Fruit fly (Drosophila melanogaster) whole organism, prepupa: ENCODE data around the gene CG1737.

Experiments used
- CG10631 ChIP-seq: fragments of 200-800 bp; sonication (Bioruptor generic); optimal IDR thresholded peaks from 2 replicates; lab custom pipeline; 2016; ENCODE audit warnings: missing biosample characterization, missing genetic modification characterization
- CG11294 ChIP-seq: fragments of 200-800 bp; sonication (Bioruptor generic); IDR thresholded peaks from 2 replicates; pipeline ENCODE4 v1.3.6; 2022; ENCODE audit warnings: missing biosample characterization, missing genetic modification characterization
- CG11762 ChIP-seq: fragments of 200-800 bp; sonication (Bioruptor generic); optimal IDR thresholded peaks from 3 replicates; lab custom pipeline; 2016; ENCODE audit warnings: missing biosample characterization, missing genetic modification characterization; ENCODE audit not compliant: insufficient read depth
- CG11902 ChIP-seq: fragments of 200-800 bp; sonication (Bioruptor generic); optimal IDR thresholded peaks from 3 replicates; lab custom pipeline; 2016; ENCODE audit warnings: missing biosample characterization, missing genetic modification characterization
- CG15336 ChIP-seq: fragments of 200-800 bp; sonication (Bioruptor generic); IDR thresholded peaks from 2 replicates; pipeline ENCODE4 v1.3.6; 2022; ENCODE audit warnings: missing biosample characterization, missing genetic modification characterization
- CG1621 ChIP-seq: fragments of 200-800 bp; sonication (Bioruptor generic); optimal IDR thresholded peaks from 3 replicates; lab custom pipeline; 2018; ENCODE audit warnings: missing biosample characterization, mild to moderate bottlenecking, missing genetic modification characterization
- CG16779 ChIP-seq: fragments of 200-800 bp; sonication (Bioruptor generic); optimal IDR thresholded peaks from 3 replicates; lab custom pipeline; 2017; ENCODE audit warnings: missing biosample characterization, mild to moderate bottlenecking, missing genetic modification characterization
- CG3032 ChIP-seq: fragments of 200-800 bp; optimal IDR thresholded peaks from 2 replicates; lab custom pipeline; 2019; ENCODE audit warnings: missing biosample characterization, mild to moderate bottlenecking, missing genetic modification characterization, moderate library complexity
- CG31627 ChIP-seq: fragments of 200-800 bp; sonication (Bioruptor generic); optimal IDR thresholded peaks from 3 replicates; lab custom pipeline; 2016; ENCODE audit warnings: missing biosample characterization, missing genetic modification characterization
- CG32006 ChIP-seq: fragments of 200-800 bp; sonication (Bioruptor generic); optimal IDR thresholded peaks from 3 replicates; lab custom pipeline; 2017; ENCODE audit warnings: missing biosample characterization, mild to moderate bottlenecking, missing genetic modification characterization
- CG6163 ChIP-seq: fragments of 200-800 bp; sonication (Bioruptor generic); IDR thresholded peaks from 3 replicates; pipeline ENCODE4 v1.3.6; 2022; ENCODE audit warnings: missing biosample characterization, missing genetic modification characterization
- CG6276 ChIP-seq: fragments of 200-800 bp; sonication (Bioruptor generic); optimal IDR thresholded peaks from 2 replicates; lab custom pipeline; 2017; ENCODE audit warnings: missing biosample characterization, mild to moderate bottlenecking, missing genetic modification characterization
- CG6808 ChIP-seq: fragments of 200-800 bp; sonication (Bioruptor generic); optimal IDR thresholded peaks from 3 replicates; lab custom pipeline; 2017; ENCODE audit warnings: missing biosample characterization, missing genetic modification characterization, mild to moderate bottlenecking, moderate library complexity, missing genetic modification reagents
- CG6854 ChIP-seq: fragments of 200-800 bp; sonication (Bioruptor generic); optimal IDR thresholded peaks from 2 replicates; lab custom pipeline; 2017; ENCODE audit warnings: missing biosample characterization, mild to moderate bottlenecking, missing genetic modification characterization
- CG7368 ChIP-seq: fragments of 200-800 bp; sonication (Bioruptor generic); optimal IDR thresholded peaks from 3 replicates; lab custom pipeline; 2016; ENCODE audit warnings: missing biosample characterization, missing genetic modification characterization
- CG8119 ChIP-seq: fragments of 200-800 bp; sonication (Bioruptor generic); IDR thresholded peaks from 3 replicates; pipeline ENCODE4 v1.3.6; 2022; ENCODE audit warnings: missing biosample characterization, missing genetic modification characterization
- CG8319 ChIP-seq: fragments of 200-800 bp; sonication (Bioruptor generic); optimal IDR thresholded peaks from 3 replicates; lab custom pipeline; 2016; ENCODE audit warnings: missing biosample characterization, missing genetic modification characterization
- CG8632 ChIP-seq: fragments of 200-800 bp; sonication (Bioruptor generic); optimal IDR thresholded peaks from 3 replicates; lab custom pipeline; 2016; ENCODE audit warnings: missing biosample characterization, missing genetic modification characterization
- Eip78C ChIP-seq: fragments of 200-800 bp; sonication (Bioruptor generic); peaks from one replicate; lab custom pipeline; 2016; ENCODE audit warnings: missing biosample characterization, missing genetic modification characterization
- Eip93F ChIP-seq: fragments of 200-800 bp; sonication (Bioruptor generic); optimal IDR thresholded peaks from 2 replicates; lab custom pipeline; 2016; ENCODE audit warnings: missing biosample characterization, mild to moderate bottlenecking, missing genetic modification characterization
- Gug ChIP-seq: fragments of 200-800 bp; sonication (Bioruptor generic); IDR thresholded peaks from 2 replicates; pipeline ENCODE4 v1.3.6; 2022; ENCODE audit warnings: missing biosample characterization, missing genetic modification characterization
- Hr38 ChIP-seq: sonication (Bioruptor generic); optimal IDR thresholded peaks from 2 replicates; lab custom pipeline; 2016; ENCODE audit warnings: missing biosample characterization, missing genetic modification characterization
- Hr39 ChIP-seq: fragments of 200-800 bp; sonication (Bioruptor generic); optimal IDR thresholded peaks from 2 replicates; lab custom pipeline; 2016; ENCODE audit warnings: missing biosample characterization, missing genetic modification characterization
- Hr4 ChIP-seq: fragments of 200-800 bp; sonication (Bioruptor generic); optimal IDR thresholded peaks from 3 replicates; lab custom pipeline; 2016; ENCODE audit warnings: missing biosample characterization, missing genetic modification characterization
- Lpt ChIP-seq: fragments of 200-800 bp; sonication (Bioruptor generic); optimal IDR thresholded peaks from 3 replicates; lab custom pipeline; 2016; ENCODE audit warnings: missing biosample characterization, missing genetic modification characterization
- Met ChIP-seq: fragments of 200-800 bp; sonication (Bioruptor generic); optimal IDR thresholded peaks from 3 replicates; lab custom pipeline; 2016; ENCODE audit warnings: missing biosample characterization, missing genetic modification characterization
- OdsH ChIP-seq: fragments of 200-800 bp; sonication (Bioruptor generic); optimal IDR thresholded peaks from 3 replicates; lab custom pipeline; 2016; ENCODE audit warnings: missing biosample characterization, missing genetic modification characterization
- Sox14 ChIP-seq: fragments of 200-800 bp; sonication (Bioruptor generic); optimal IDR thresholded peaks from 3 replicates; lab custom pipeline; 2016; ENCODE audit warnings: missing biosample characterization, missing genetic modification characterization
- achi ChIP-seq: fragments of 200-800 bp; sonication (Bioruptor generic); optimal IDR thresholded peaks from 3 replicates; lab custom pipeline; 2016; ENCODE audit warnings: missing biosample characterization, missing genetic modification characterization
- dsx ChIP-seq: fragments of 200-800 bp; optimal IDR thresholded peaks from 3 replicates; lab custom pipeline; 2019; ENCODE audit warnings: missing biosample characterization, mild to moderate bottlenecking, missing genetic modification characterization, moderate library complexity; ENCODE audit not compliant: poor library complexity, severe bottlenecking
- esn ChIP-seq: fragments of 200-800 bp; sonication (Bioruptor generic); optimal IDR thresholded peaks from 2 replicates; lab custom pipeline; 2016; ENCODE audit warnings: missing biosample characterization, mild to moderate bottlenecking, missing genetic modification characterization, moderate library complexity
- fd59A ChIP-seq: fragments of 200-800 bp; sonication (Bioruptor generic); optimal IDR thresholded peaks from 2 replicates; lab custom pipeline; 2017; ENCODE audit warnings: missing biosample characterization, mild to moderate bottlenecking, missing genetic modification characterization, missing genetic modification reagents
- fd85E ChIP-seq: fragments of 200-800 bp; sonication (Bioruptor generic); optimal IDR thresholded peaks from 3 replicates; lab custom pipeline; 2016; ENCODE audit warnings: missing biosample characterization, missing genetic modification characterization
- fkh ChIP-seq: fragments of 200-800 bp; sonication (Bioruptor generic); optimal IDR thresholded peaks from 3 replicates; lab custom pipeline; 2017; ENCODE audit warnings: missing biosample characterization, mild to moderate bottlenecking, missing genetic modification characterization, moderate library complexity
- lz ChIP-seq: fragments of 200-800 bp; sonication (Bioruptor generic); optimal IDR thresholded peaks from 3 replicates; lab custom pipeline; 2016; ENCODE audit warnings: missing biosample characterization, missing genetic modification characterization
- net ChIP-seq: fragments of 200-800 bp; sonication (Bioruptor generic); optimal IDR thresholded peaks from 3 replicates; lab custom pipeline; 2016; ENCODE audit warnings: missing biosample characterization, missing genetic modification characterization
- pdm3 ChIP-seq: fragments of 200-800 bp; sonication (Bioruptor generic); optimal IDR thresholded peaks from 3 replicates; lab custom pipeline; 2016; ENCODE audit warnings: missing biosample characterization, missing genetic modification characterization
- ss ChIP-seq, 2 experiments: fragments of 200-800 bp; sonication (Bioruptor generic); optimal IDR thresholded peaks; 2 replicates in 1 of 2; 3 replicates in 1 of 2; lab custom pipeline; 2017 to 2018; ENCODE audit warnings: mild to moderate bottlenecking in 2 of 2, missing biosample characterization in 2 of 2, missing genetic modification characterization in 2 of 2, moderate library complexity in 1 of 2
- svp ChIP-seq: fragments of 200-800 bp; sonication (Bioruptor generic); peaks from one replicate; lab custom pipeline; 2016; ENCODE audit warnings: missing biosample characterization, missing genetic modification characterization
- topi ChIP-seq: fragments of 200-800 bp; sonication (Bioruptor generic); optimal IDR thresholded peaks from 3 replicates; lab custom pipeline; 2016; ENCODE audit warnings: missing biosample characterization, missing genetic modification characterization
- vri ChIP-seq: fragments of 200-800 bp; sonication (Bioruptor generic); optimal IDR thresholded peaks from 3 replicates; lab custom pipeline; 2016; ENCODE audit warnings: missing biosample characterization, mild to moderate bottlenecking, missing genetic modification characterization

Gene CG1737

DNA sequence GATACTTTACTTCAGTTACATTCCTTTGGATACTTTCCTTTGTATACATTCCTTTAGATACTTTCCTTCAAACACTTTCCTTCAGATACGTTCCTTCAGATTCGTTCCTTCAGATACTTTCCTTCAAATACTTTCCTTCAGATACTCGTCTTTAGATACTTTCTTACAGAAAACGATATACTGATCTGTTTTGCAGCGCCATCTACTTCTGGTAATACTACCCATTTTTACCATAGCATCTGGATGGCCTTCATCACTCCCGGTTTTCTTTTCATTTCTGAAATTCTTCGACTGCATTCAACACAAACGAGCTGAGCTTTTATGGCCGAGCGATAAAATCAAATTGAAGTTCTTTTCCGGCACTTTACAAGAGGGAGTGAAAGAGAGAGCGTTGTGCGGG lies 30.5 kb upstream of the CG1737 start:
- TF ChIP-seq CG11902 (GFP tag; lab: Kevin White, UChicago) (no peak), dsx (GFP tag; lab: Kevin White, UChicago) (no peak), fd85E (GFP tag; lab: Kevin White, UChicago) (no peak)

DNA sequence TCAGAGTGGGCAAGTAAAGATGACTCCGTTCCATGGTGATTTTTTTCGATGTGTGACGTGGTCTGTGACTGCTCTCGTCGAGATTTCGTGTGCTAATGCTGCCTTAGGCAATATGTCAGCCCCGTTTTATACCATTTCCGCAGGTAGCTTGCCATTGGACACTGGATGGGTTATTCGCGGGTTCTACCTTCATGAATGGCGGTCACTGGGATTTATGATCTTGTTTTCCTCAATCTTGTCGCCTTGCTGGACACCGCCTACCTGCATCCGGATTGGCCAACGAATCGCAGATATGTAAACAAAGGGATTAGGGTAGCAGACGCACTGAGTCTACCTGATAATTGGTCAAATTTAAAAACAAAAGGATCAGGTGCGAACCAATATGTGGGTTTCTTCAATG lies 28.2 kb upstream of the CG1737 start, which contains the start of gene sisA:
Gene sisA (minus strand): TSS at position 101 of the 400 bp plus-strand sequence.
- no peak for TF ChIP-seq CG15336
- no peak for TF ChIP-seq fd59A
- TF ChIP-seq achi (GFP tag; lab: Kevin White, UChicago): no peak
- no peak for TF ChIP-seq CG8632 (GFP tag; lab: Kevin White, UChicago)
- TF ChIP-seq CG8319: no peak
- no peak for TF ChIP-seq Hr38 (GFP tag; lab: Kevin White, UChicago)
- no peak for TF ChIP-seq Hr4
- no peak for TF ChIP-seq lz (GFP tag; lab: Kevin White, UChicago)
- TF ChIP-seq CG6163 (GFP tag; lab: Robert Waterston, UW): no peak
- no peak for TF ChIP-seq fkh (GFP tag; lab: Kevin White, UChicago)
- no peak for TF ChIP-seq ss (GFP tag; optimal IDR thresholded peaks at IDR 0.05; lab: Kevin White, UChicago)
- TF ChIP-seq pdm3: no peak
- TF ChIP-seq CG11294 (GFP tag; lab: Robert Waterston, UW): no peak

DNA sequence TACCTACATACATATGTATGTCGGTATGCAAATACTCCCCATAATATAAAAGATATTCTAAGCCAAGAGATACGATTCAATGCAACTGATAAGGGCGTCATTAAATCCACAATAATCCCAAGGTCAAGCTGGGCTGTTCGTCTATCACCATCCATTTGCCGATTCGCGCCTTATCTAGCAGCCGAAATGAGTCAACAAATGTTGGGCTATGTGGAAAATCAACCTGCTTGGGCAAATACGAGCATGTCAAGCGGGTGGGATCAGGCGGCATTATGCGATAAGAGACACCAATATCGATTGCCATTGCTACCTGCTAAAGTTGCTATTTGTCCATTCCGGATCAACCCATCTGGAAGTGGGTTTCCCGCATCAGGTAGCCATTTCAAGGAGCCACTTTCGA lies 27.7 kb upstream of the CG1737 start:
- TF ChIP-seq Eip78C (GFP tag; lab: Kevin White, UChicago) (peak; percentile 32), svp (GFP tag; lab: Kevin White, UChicago) (peak; percentile 81), Gug (no peak), CG15336 (no peak), fkh (GFP tag; lab: Kevin White, UChicago) (peak; percentile 42), CG7368 (GFP tag; lab: Kevin White, UChicago) (no peak), CG31627 (no peak)

DNA sequence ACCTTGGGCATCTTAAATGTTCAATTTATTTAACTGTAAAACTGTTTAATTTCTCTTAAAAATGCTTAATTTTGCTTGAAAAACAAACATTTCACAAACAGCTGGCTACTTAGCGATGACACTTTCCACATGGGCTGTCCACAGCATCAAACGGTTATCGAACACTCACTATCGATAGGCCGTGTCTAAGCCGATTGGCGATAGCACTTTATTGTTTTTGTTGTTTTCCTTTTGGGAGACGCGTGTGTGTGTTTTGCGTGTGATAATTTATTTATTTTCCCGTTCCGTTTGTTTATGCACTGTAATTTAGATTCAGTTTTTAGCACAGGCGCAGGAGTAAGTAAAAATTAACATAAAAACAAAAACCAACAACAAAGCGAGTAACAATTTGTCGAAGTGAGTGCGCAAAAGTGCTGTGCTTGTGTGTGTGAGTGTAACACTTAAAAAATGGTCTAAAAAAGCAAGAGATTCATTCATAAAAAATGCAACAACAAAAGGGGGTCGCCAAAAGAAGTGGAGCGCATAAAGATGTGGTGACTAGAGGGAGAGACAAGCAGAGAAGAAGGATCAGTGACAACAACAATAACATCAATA lies 25.1 kb upstream of the CG1737 start, which contains the start of gene Gapvd1:
Gene Gapvd1 (plus strand): TSS at position 211 of the 594 bp plus-strand sequence.
- TF ChIP-seq ss (GFP tag; optimal IDR thresholded peaks at IDR 0.05; lab: Kevin White, UChicago): peak in 1 of 2 experiments; percentile 40
- peak; percentile 2 for TF ChIP-seq CG1621 (tag; lab: Kevin White, UChicago)
- TF ChIP-seq CG32006 (GFP tag; lab: Kevin White, UChicago): no peak
- peak; percentile 23 for TF ChIP-seq Met (GFP tag; lab: Kevin White, UChicago)
- peak; percentile 24 for TF ChIP-seq esn (GFP tag; lab: Kevin White, UChicago)
- no peak for TF ChIP-seq CG6163 (GFP tag; lab: Robert Waterston, UW)
- no peak for TF ChIP-seq net (GFP tag; lab: Kevin White, UChicago)
- no peak for TF ChIP-seq lz (GFP tag; lab: Kevin White, UChicago)
- no peak for TF ChIP-seq CG11902 (GFP tag; lab: Kevin White, UChicago)
- peak; percentile 23 for TF ChIP-seq Sox14 (GFP tag; lab: Kevin White, UChicago)
- no peak for TF ChIP-seq CG11762 (GFP tag; lab: Kevin White, UChicago)
- TF ChIP-seq fkh (GFP tag; lab: Kevin White, UChicago): peak; percentile 57
- TF ChIP-seq CG3032: no peak
- peak; percentile 4 for TF ChIP-seq achi (GFP tag; lab: Kevin White, UChicago)
- TF ChIP-seq CG6808: peak; percentile 17
- TF ChIP-seq Eip78C (GFP tag; lab: Kevin White, UChicago): peak; percentile 60
- peak; percentile 6 for TF ChIP-seq pdm3
- peak; percentile 0 for TF ChIP-seq OdsH
- peak; percentile 33 for TF ChIP-seq svp (GFP tag; lab: Kevin White, UChicago)
- TF ChIP-seq CG7368 (GFP tag; lab: Kevin White, UChicago): no peak
- no peak for TF ChIP-seq CG31627
- TF ChIP-seq Hr38 (GFP tag; lab: Kevin White, UChicago): no peak

DNA sequence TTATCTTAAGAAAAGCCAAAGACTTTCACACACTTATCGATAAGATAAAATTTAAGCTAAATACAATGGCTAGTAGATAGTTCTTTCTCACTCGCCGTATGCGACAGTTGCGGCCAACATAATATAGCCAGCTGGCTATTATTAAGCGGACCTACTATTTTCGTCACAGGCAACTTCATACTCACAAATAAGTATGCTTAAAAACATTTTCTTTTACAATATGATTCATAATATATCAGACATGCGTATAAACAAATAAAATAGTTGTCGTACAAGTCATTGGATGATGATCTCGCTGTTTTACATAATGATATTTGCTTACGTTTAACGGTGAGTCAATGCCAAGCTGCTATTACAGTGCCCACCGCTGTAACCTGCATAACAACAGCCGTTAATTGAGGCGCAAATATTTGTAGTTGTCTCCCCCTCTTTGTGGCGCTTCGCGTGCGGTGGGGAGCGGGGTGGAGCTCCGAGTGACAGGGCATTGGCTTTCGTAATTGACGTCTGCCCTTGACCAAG lies 24.1 kb upstream of the CG1737 start:
- TF ChIP-seq Lpt (GFP tag; lab: Kevin White, UChicago) (peak; percentile 27), CG6276 (GFP tag; lab: Kevin White, UChicago) (peak; percentile 79), CG6854 (GFP tag; lab: Kevin White, UChicago) (no peak), CG8119 (GFP tag; lab: Robert Waterston, UW) (peak; percentile 84), vri (GFP tag; lab: Kevin White, UChicago) (peak; percentile 65), topi (GFP tag; lab: Kevin White, UChicago) (peak; percentile 72), CG15336 (peak; percentile 79), CG3032 (peak; percentile 68), Eip93F (GFP tag; lab: Kevin White, UChicago) (no peak), CG8632 (GFP tag; lab: Kevin White, UChicago) (peak; percentile 60), esn (GFP tag; lab: Kevin White, UChicago) (peak; percentile 78), CG10631 (GFP tag; lab: Kevin White, UChicago) (peak; percentile 72), CG16779 (peak; percentile 59), Sox14 (GFP tag; lab: Kevin White, UChicago) (peak; percentile 77), fd85E (GFP tag; lab: Kevin White, UChicago) (peak; percentile 34), CG11762 (GFP tag; lab: Kevin White, UChicago) (peak; percentile 67), Hr39 (peak; percentile 68)
